Worm (Caenorhabditis elegans): ENCODE data around the gene F53C11.1.

- TF ChIP-seq ets-4 (tag; optimal IDR thresholded peaks at IDR 0.05) (no peak), lim-6 (tag; optimal IDR thresholded peaks at IDR 0.05) (no peak), nhr-11 (tag; optimal IDR thresholded peaks at IDR 0.05) (no peak), fkh-10 (GFP tag; optimal IDR thresholded peaks at IDR 0.05) (no peak), tbx-2 (tag; optimal IDR thresholded peaks at IDR 0.05) (no peak), pha-2 (tag; optimal IDR thresholded peaks at IDR 0.05) (no peak), dve-1 (tag; optimal IDR thresholded peaks at IDR 0.05) (no peak), elt-4 (tag; optimal IDR thresholded peaks at IDR 0.05) (no peak), hlh-13 (GFP tag; optimal IDR thresholded peaks at IDR 0.05) (no peak), pqm-1 (tag; optimal IDR thresholded peaks at IDR 0.05) (no peak), lin-11 (tag; optimal IDR thresholded peaks at IDR 0.05) (no peak), rnt-1 (tag; optimal IDR thresholded peaks at IDR 0.05) (no peak), madf-2 (tag; optimal IDR thresholded peaks at IDR 0.05) (no peak)
These were observed 19.1 kb upstream of the F53C11.1 start, which contains the start of gene F20G2.2 for ce11 chrV:13756359-13757091.

All from whole organism, late embryonic.